Fruit fly (Drosophila melanogaster) whole organism, adult: ENCODE measurements around the gene CG3638.

Experiments used
- CG11617 ChIP-seq: fragments of 200-800 bp; sonication (Bioruptor generic); optimal IDR thresholded peaks from 2 replicates; lab custom pipeline; 2017; ENCODE audit warnings: mild to moderate bottlenecking, missing biosample characterization, missing genetic modification reagents, missing genetic modification characterization
- CG12768 ChIP-seq: fragments of 200-800 bp; sonication (Bioruptor generic); optimal IDR thresholded peaks from 2 replicates; lab custom pipeline; 2017; ENCODE audit warnings: missing biosample characterization, missing genetic modification characterization, mild to moderate bottlenecking, moderate library complexity, missing genetic modification reagents
- CG14711 ChIP-seq: fragments of 200-800 bp; sonication (Bioruptor generic); optimal IDR thresholded peaks from 2 replicates; lab custom pipeline; 2018; ENCODE audit warnings: missing biosample characterization, mild to moderate bottlenecking, missing genetic modification characterization, moderate library complexity
- CG1620 ChIP-seq: fragments of 200-800 bp; sonication (Bioruptor generic); optimal IDR thresholded peaks from 2 replicates; lab custom pipeline; 2016; ENCODE audit warnings: missing biosample characterization, missing genetic modification characterization
- CG33017 ChIP-seq: fragments of 200-800 bp; sonication (Bioruptor generic); optimal IDR thresholded peaks from 2 replicates; lab custom pipeline; 2018; ENCODE audit warnings: missing biosample characterization, mild to moderate bottlenecking, missing genetic modification characterization, moderate library complexity
- CG5204 ChIP-seq: fragments of 200-800 bp; sonication (Bioruptor generic); optimal IDR thresholded peaks from 2 replicates; lab custom pipeline; 2016; ENCODE audit warnings: missing biosample characterization, missing genetic modification characterization
- CG7045 ChIP-seq: fragments of 200-800 bp; sonication (Bioruptor generic); optimal IDR thresholded peaks from 2 replicates; lab custom pipeline; 2017; ENCODE audit warnings: missing biosample characterization, mild to moderate bottlenecking, missing genetic modification characterization
- CG7101 ChIP-seq: fragments of 200-800 bp; sonication (Bioruptor generic); optimal IDR thresholded peaks from 2 replicates; lab custom pipeline; 2018; ENCODE audit warnings: missing biosample characterization, mild to moderate bottlenecking, missing genetic modification characterization, moderate library complexity
- Clk ChIP-seq: fragments of 200-800 bp; sonication (Bioruptor generic); optimal IDR thresholded peaks from 2 replicates; lab custom pipeline; 2017; ENCODE audit warnings: missing biosample characterization, missing genetic modification characterization
- Crg-1 ChIP-seq: fragments of 200-800 bp; sonication (Bioruptor generic); optimal IDR thresholded peaks from 2 replicates; lab custom pipeline; 2016; ENCODE audit warnings: missing biosample characterization, missing genetic modification characterization
- Hr96 ChIP-seq: fragments of 200-800 bp; sonication (Bioruptor generic); optimal IDR thresholded peaks from 2 replicates; lab custom pipeline; 2016; ENCODE audit warnings: missing biosample characterization, missing genetic modification characterization
- Mnt ChIP-seq: fragments of 200-800 bp; sonication (Bioruptor generic); optimal IDR thresholded peaks from 2 replicates; lab custom pipeline; 2016; ENCODE audit warnings: missing biosample characterization, mild to moderate bottlenecking, missing genetic modification characterization
- bab1 ChIP-seq: fragments of 200-800 bp; sonication (Bioruptor generic); optimal IDR thresholded peaks from 3 replicates; lab custom pipeline; 2019; ENCODE audit warnings: missing biosample characterization, mild to moderate bottlenecking, missing genetic modification characterization, moderate library complexity
- cic ChIP-seq: fragments of 200-800 bp; sonication (Bioruptor generic); optimal IDR thresholded peaks from 2 replicates; lab custom pipeline; 2017; ENCODE audit warnings: missing biosample characterization, mild to moderate bottlenecking, missing genetic modification characterization, moderate library complexity
- cnc ChIP-seq, 2 experiments: fragments of >200 bp; optimal IDR thresholded peaks; 2 replicates each; lab custom pipeline; 2017
- kay ChIP-seq: fragments of 200-800 bp; sonication (Bioruptor generic); peaks from one replicate; lab custom pipeline; 2016; ENCODE audit warnings: missing biosample characterization, missing genetic modification characterization, borderline replicate concordance
- ovo ChIP-seq: fragments of 200-800 bp; sonication (Bioruptor generic); optimal IDR thresholded peaks from 2 replicates; lab custom pipeline; 2016; ENCODE audit warnings: missing biosample characterization, missing genetic modification characterization
- pad ChIP-seq: fragments of 200-800 bp; sonication (Bioruptor generic); optimal IDR thresholded peaks from 3 replicates; lab custom pipeline; 2017; ENCODE audit warnings: missing biosample characterization, missing genetic modification characterization, mild to moderate bottlenecking, moderate library complexity, missing genetic modification reagents
- tj ChIP-seq: fragments of 200-800 bp; sonication (Bioruptor generic); optimal IDR thresholded peaks from 3 replicates; lab custom pipeline; 2017; ENCODE audit warnings: missing biosample characterization, mild to moderate bottlenecking, missing genetic modification characterization, moderate library complexity
- toe ChIP-seq: fragments of 200-800 bp; sonication (Bioruptor generic); optimal IDR thresholded peaks from 2 replicates; lab custom pipeline; 2016; ENCODE audit warnings: missing biosample characterization, missing genetic modification characterization

CG3638 gene

dm6 chrX:1191008-1191407 is 45.5 kb downstream of the CG3638 start, which contains the start of gene CG11380:
CG11380 (plus strand) TSS chrX:1191308.
- no peak for TF ChIP-seq Clk
- no peak for TF ChIP-seq CG14711 (tag; lab: Kevin White, UChicago)
- no peak for TF ChIP-seq CG12768
- TF ChIP-seq CG7101 = no peak
- peak; percentile 41 for TF ChIP-seq tj (GFP tag; lab: Kevin White, UChicago)

DNA sequence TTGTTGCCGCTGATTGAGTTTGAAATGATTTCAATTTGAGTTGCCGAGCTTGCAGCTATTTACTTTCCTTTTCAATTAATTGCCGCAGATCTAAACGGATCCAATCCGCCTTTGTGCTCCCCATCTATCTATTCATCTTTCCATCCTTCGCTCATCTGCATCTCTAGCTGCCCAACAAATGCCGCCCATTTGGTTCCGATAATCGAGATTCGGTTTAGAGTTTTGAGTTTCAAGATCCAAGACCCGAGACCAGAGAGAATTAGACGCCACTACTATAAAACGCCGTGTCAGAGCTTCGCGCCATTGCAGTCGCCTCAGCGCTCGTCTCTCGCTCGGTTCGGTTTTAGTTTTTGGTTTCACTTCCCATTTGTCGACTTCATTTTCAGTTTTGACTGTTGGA is 52.0 kb downstream of the CG3638 start, which contains the start of gene CG14626:
Gene CG14626, plus strand, starts transcription at position 301 of the 400 bp plus-strand sequence.
- TF ChIP-seq CG1620 (GFP tag; lab: Kevin White, UChicago) = no peak

DNA sequence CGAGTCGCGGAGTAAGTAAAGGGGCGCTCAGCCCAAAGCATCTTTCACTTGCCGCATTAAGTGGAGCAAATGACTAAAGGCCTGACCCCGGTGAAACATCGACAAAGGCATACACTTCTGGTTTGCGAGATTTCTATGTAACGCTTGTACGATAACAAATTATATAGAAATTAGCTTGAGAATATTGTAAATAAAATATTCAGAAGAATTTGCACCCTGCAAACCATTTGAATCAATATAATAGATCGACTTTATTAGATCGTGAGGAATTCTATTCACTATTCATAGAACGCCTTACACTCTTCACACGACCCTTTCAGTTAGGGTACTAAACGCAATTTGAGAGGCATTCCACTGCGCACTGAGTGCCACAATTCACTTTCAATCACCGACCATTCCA is 52.7 kb downstream of the CG3638 start:
- TF ChIP-seq CG7045 = no peak
- no peak for TF ChIP-seq Hr96 (GFP tag; lab: Kevin White, UChicago)
- no peak for TF ChIP-seq Crg-1 (GFP tag; lab: Kevin White, UChicago)
- TF ChIP-seq tj (GFP tag; lab: Kevin White, UChicago) = no peak

dm6 chrX:1181320-1181719 is 55.2 kb downstream of the CG3638 start, which contains the start of gene CG14627:
CG14627 (plus strand) TSS chrX:1181620.
- no peak for TF ChIP-seq CG33017 (tag; lab: Kevin White, UChicago)
- no peak for TF ChIP-seq ovo (GFP tag; lab: Kevin White, UChicago)
- no peak for TF ChIP-seq Clk
- no peak for TF ChIP-seq CG7101
- TF ChIP-seq bab1 (GFP tag; lab: Kevin White, UChicago) = no peak
- no peak for TF ChIP-seq CG5204 (GFP tag; lab: Kevin White, UChicago)
- TF ChIP-seq CG12768 = no peak
- no peak for TF ChIP-seq CG14711 (tag; lab: Kevin White, UChicago)
- TF ChIP-seq CG11617 = no peak
- no peak for TF ChIP-seq CG7045
- no peak for TF ChIP-seq cnc (optimal IDR thresholded peaks at IDR 0.05; lab: Kevin White, UChicago)
- no peak for TF ChIP-seq Mnt (GFP tag; lab: Kevin White, UChicago)
- TF ChIP-seq toe (GFP tag; lab: Kevin White, UChicago) = no peak

DNA sequence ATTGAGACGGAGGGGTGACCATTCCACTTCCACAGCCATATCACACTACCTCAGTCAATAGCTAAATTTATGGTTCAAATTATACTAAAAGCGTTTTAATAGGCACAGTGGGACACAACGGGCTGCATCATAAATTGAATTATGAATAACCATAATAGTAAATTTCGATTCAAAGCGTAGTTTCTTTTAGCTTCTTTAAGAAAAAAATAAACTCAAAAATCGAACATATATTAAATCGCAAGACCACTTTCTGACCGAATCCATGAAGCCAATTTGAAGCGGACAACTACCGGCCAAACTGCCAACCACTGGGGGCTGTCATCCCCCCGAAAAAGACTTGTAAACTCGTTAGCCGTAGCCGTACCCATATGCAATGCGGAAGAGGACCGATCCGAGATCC is 55.6 kb downstream of the CG3638 start:
- no peak for TF ChIP-seq CG7045
- no peak for TF ChIP-seq Hr96 (GFP tag; lab: Kevin White, UChicago)
- no peak for TF ChIP-seq CG14711 (tag; lab: Kevin White, UChicago)
- no peak for TF ChIP-seq Mnt (GFP tag; lab: Kevin White, UChicago)
- TF ChIP-seq cnc (optimal IDR thresholded peaks at IDR 0.05; lab: Kevin White, UChicago) = no peak
- TF ChIP-seq CG1620 (GFP tag; lab: Kevin White, UChicago) = no peak
- no peak for TF ChIP-seq pad (GFP tag; lab: Kevin White, UChicago)
- TF ChIP-seq cic (GFP tag; lab: Kevin White, UChicago) = no peak
- no peak for TF ChIP-seq kay
- no peak for TF ChIP-seq CG33017 (tag; lab: Kevin White, UChicago)
- no peak for TF ChIP-seq Clk
- no peak for TF ChIP-seq tj (GFP tag; lab: Kevin White, UChicago)
- TF ChIP-seq CG12768 = no peak
- no peak for TF ChIP-seq ovo (GFP tag; lab: Kevin White, UChicago)
- no peak for TF ChIP-seq CG11617
- no peak for TF ChIP-seq Crg-1 (GFP tag; lab: Kevin White, UChicago)
- no peak for TF ChIP-seq bab1 (GFP tag; lab: Kevin White, UChicago)
- TF ChIP-seq CG7101 = no peak
- no peak for TF ChIP-seq CG5204 (GFP tag; lab: Kevin White, UChicago)
- no peak for TF ChIP-seq toe (GFP tag; lab: Kevin White, UChicago)

- no peak for TF ChIP-seq CG1620 (GFP tag; lab: Kevin White, UChicago)
- no peak for TF ChIP-seq ovo (GFP tag; lab: Kevin White, UChicago)
- no peak for TF ChIP-seq cic (GFP tag; lab: Kevin White, UChicago)
- TF ChIP-seq Crg-1 (GFP tag; lab: Kevin White, UChicago) = no peak
- no peak for TF ChIP-seq kay
- no peak for TF ChIP-seq CG14711 (tag; lab: Kevin White, UChicago)
- no peak for TF ChIP-seq Mnt (GFP tag; lab: Kevin White, UChicago)
- TF ChIP-seq CG5204 (GFP tag; lab: Kevin White, UChicago) = no peak
- no peak for TF ChIP-seq cnc (optimal IDR thresholded peaks at IDR 0.05; lab: Kevin White, UChicago)
- TF ChIP-seq toe (GFP tag; lab: Kevin White, UChicago) = no peak
- TF ChIP-seq CG7045 = no peak
- TF ChIP-seq CG12768 = no peak
- no peak for TF ChIP-seq pad (GFP tag; lab: Kevin White, UChicago)
- no peak for TF ChIP-seq CG7101
- no peak for TF ChIP-seq bab1 (GFP tag; lab: Kevin White, UChicago)
- no peak for TF ChIP-seq tj (GFP tag; lab: Kevin White, UChicago)
- no peak for TF ChIP-seq CG11617
These were observed 56.6 kb downstream of the CG3638 start, which contains the start of gene CG11379 for dm6 chrX:1179865-1180264. CG11379 (plus strand) TSS chrX:1180165.

dm6 chrX:1175993-1176392 is 60.5 kb downstream of the CG3638 start, which contains the start of gene CG11384:
CG11384 (minus strand) TSS chrX:1176035.
- TF ChIP-seq CG1620 (GFP tag; lab: Kevin White, UChicago) (no peak), Mnt (GFP tag; lab: Kevin White, UChicago) (no peak), CG14711 (tag; lab: Kevin White, UChicago) (no peak), kay (no peak), bab1 (GFP tag; lab: Kevin White, UChicago) (no peak), CG33017 (tag; lab: Kevin White, UChicago) (no peak), Clk (no peak)
